Fruit fly (Drosophila melanogaster) whole organism, embryonic: ENCODE results near the gene CG33791.

Source experiments
- Ada2b ChIP-seq: fragments of 200-800 bp; sonication (Bioruptor generic); IDR thresholded peaks from 2 replicates; pipeline ENCODE4 v1.3.6; 2022; ENCODE audit warnings: missing biosample characterization, missing genetic modification characterization
- Atf3 ChIP-seq: fragments of 200-800 bp; sonication (Bioruptor generic); optimal IDR thresholded peaks from 3 replicates; lab custom pipeline; 2016; ENCODE audit warnings: missing biosample characterization, missing genetic modification characterization
- Atf6 ChIP-seq: fragments of 200-800 bp; sonication (Bioruptor generic); IDR thresholded peaks from 2 replicates; pipeline ENCODE4 v1.3.6; 2022; ENCODE audit warnings: missing biosample characterization, missing genetic modification characterization
- B-H1 ChIP-seq: fragments of 200-800 bp; sonication (Bioruptor generic); IDR thresholded peaks from 3 replicates; pipeline ENCODE4 v1.3.6; 2022; ENCODE audit warnings: missing biosample characterization, missing genetic modification characterization
- BEAF-32 ChIP-seq: fragments of 200-800 bp; sonication (Bioruptor generic); optimal IDR thresholded peaks from 3 replicates; lab custom pipeline; 2017; ENCODE audit warnings: missing biosample characterization, missing genetic modification characterization, mild to moderate bottlenecking, moderate library complexity, missing genetic modification reagents
- CG11696 ChIP-seq: fragments of 200-800 bp; sonication (Bioruptor generic); IDR thresholded peaks from 2 replicates; pipeline ENCODE4 v1.3.6; 2022; ENCODE audit warnings: missing biosample characterization, missing genetic modification characterization
- CG12155 ChIP-seq: fragments of 200-800 bp; sonication (Bioruptor generic); optimal IDR thresholded peaks from 3 replicates; lab custom pipeline; 2016; ENCODE audit warnings: missing biosample characterization, missing genetic modification characterization
- CG12236 ChIP-seq: fragments of 200-800 bp; sonication (Bioruptor generic); optimal IDR thresholded peaks from 2 replicates; lab custom pipeline; 2016; ENCODE audit warnings: missing biosample characterization, missing genetic modification characterization
- CG14710 ChIP-seq: fragments of 200-800 bp; sonication (Bioruptor generic); optimal IDR thresholded peaks from 3 replicates; lab custom pipeline; 2019; ENCODE audit warnings: missing biosample characterization, mild to moderate bottlenecking, missing genetic modification characterization, moderate library complexity
- CG14860 ChIP-seq: fragments of 200-800 bp; sonication (Bioruptor generic); IDR thresholded peaks from 3 replicates; pipeline ENCODE4 v1.3.6; 2022; ENCODE audit warnings: missing biosample characterization, missing genetic modification characterization; ENCODE audit not compliant: partially characterized antibody
- CG16779 ChIP-seq: fragments of 200-800 bp; sonication (Bioruptor generic); IDR thresholded peaks from 2 replicates; pipeline ENCODE4 v1.3.6; 2022; ENCODE audit warnings: missing biosample characterization, missing genetic modification characterization
- CG17568 ChIP-seq: fragments of 200-800 bp; sonication (Bioruptor generic); optimal IDR thresholded peaks from 2 replicates; lab custom pipeline; 2018; ENCODE audit warnings: missing biosample characterization, mild to moderate bottlenecking, missing genetic modification characterization, moderate library complexity
- CG18764 ChIP-seq: fragments of 200-800 bp; sonication (Bioruptor generic); optimal IDR thresholded peaks from 3 replicates; lab custom pipeline; 2016; ENCODE audit warnings: missing biosample characterization, missing genetic modification characterization
- CG31365 ChIP-seq: fragments of 200-800 bp; sonication (Bioruptor generic); optimal IDR thresholded peaks from 2 replicates; lab custom pipeline; 2018; ENCODE audit warnings: missing biosample characterization, mild to moderate bottlenecking, missing genetic modification characterization
- CG31388 ChIP-seq: fragments of 200-800 bp; sonication (Bioruptor generic); optimal IDR thresholded peaks from 2 replicates; lab custom pipeline; 2016; ENCODE audit warnings: missing biosample characterization, missing genetic modification characterization
- CG34376 ChIP-seq: fragments of 200-800 bp; sonication (Bioruptor generic); optimal IDR thresholded peaks from 2 replicates; lab custom pipeline; 2018; ENCODE audit warnings: missing biosample characterization, mild to moderate bottlenecking, missing genetic modification characterization
- CG43689 ChIP-seq: fragments of 200-800 bp; sonication (Bioruptor generic); IDR thresholded peaks from 2 replicates; pipeline ENCODE4 v1.3.6; 2022; ENCODE audit warnings: missing biosample characterization, missing genetic modification characterization
- CG4424 ChIP-seq: fragments of 200-800 bp; sonication (Bioruptor generic); optimal IDR thresholded peaks from 3 replicates; lab custom pipeline; 2016; ENCODE audit warnings: missing biosample characterization, missing genetic modification characterization
- CG6175 ChIP-seq: fragments of 200-800 bp; sonication (Bioruptor generic); IDR thresholded peaks from 3 replicates; pipeline ENCODE4 v1.3.6; 2022; ENCODE audit warnings: missing biosample characterization, missing genetic modification characterization
- CG8765 ChIP-seq: fragments of 200-800 bp; sonication (Bioruptor generic); IDR thresholded peaks from 2 replicates; pipeline ENCODE4 v1.3.6; 2022; ENCODE audit warnings: missing biosample characterization, missing genetic modification characterization
- CTCF ChIP-seq: fragments of 200-800 bp; sonication (Bioruptor generic); optimal IDR thresholded peaks from 2 replicates; lab custom pipeline; 2017; ENCODE audit warnings: missing biosample characterization, mild to moderate bottlenecking, missing genetic modification characterization, moderate library complexity
- Doc3 ChIP-seq: fragments of 200-800 bp; sonication (Bioruptor generic); IDR thresholded peaks from 3 replicates; pipeline ENCODE4 v1.3.6; 2022; ENCODE audit warnings: missing biosample characterization, missing genetic modification characterization; ENCODE audit not compliant: partially characterized antibody
- E2f2 ChIP-seq: fragments of 200-800 bp; sonication (Bioruptor generic); IDR thresholded peaks from 2 replicates; pipeline ENCODE4 v1.3.6; 2022; ENCODE audit warnings: missing biosample characterization, missing genetic modification characterization
- Gug ChIP-seq: fragments of 200-800 bp; sonication (Bioruptor generic); IDR thresholded peaks from 4 replicates; pipeline ENCODE4 v1.3.6; 2022; ENCODE audit warnings: missing biosample characterization, missing genetic modification characterization
- HHEX ChIP-seq: fragments of 200-800 bp; sonication (Bioruptor generic); optimal IDR thresholded peaks from 3 replicates; lab custom pipeline; 2017; ENCODE audit warnings: missing biosample characterization, mild to moderate bottlenecking, missing genetic modification characterization, missing genetic modification reagents
- Hr3 ChIP-seq: fragments of 200-800 bp; sonication (Bioruptor generic); optimal IDR thresholded peaks from 3 replicates; lab custom pipeline; 2016; ENCODE audit warnings: missing biosample characterization, missing genetic modification characterization
- Lim3 ChIP-seq: fragments of 200-800 bp; sonication (Bioruptor generic); IDR thresholded peaks from 2 replicates; pipeline ENCODE4 v1.3.6; 2022; ENCODE audit warnings: missing biosample characterization, missing genetic modification characterization
- Lpt ChIP-seq: fragments of >200 bp; optimal IDR thresholded peaks from 2 replicates; lab custom pipeline; 2018; ENCODE audit warnings: missing biosample characterization, missing genetic modification characterization
- Mad ChIP-seq: fragments of 200-800 bp; sonication (Bioruptor generic); optimal IDR thresholded peaks from 2 replicates; lab custom pipeline; 2016; ENCODE audit warnings: missing biosample characterization, missing genetic modification characterization
- Meics ChIP-seq: fragments of 200-800 bp; sonication (Bioruptor generic); optimal IDR thresholded peaks from 2 replicates; lab custom pipeline; 2017; ENCODE audit warnings: missing biosample characterization, mild to moderate bottlenecking, missing genetic modification characterization
- Myb ChIP-seq: fragments of 200-800 bp; sonication (Bioruptor generic); optimal IDR thresholded peaks from 2 replicates; lab custom pipeline; 2016; ENCODE audit warnings: missing biosample characterization, missing genetic modification characterization
- Nf-YA ChIP-seq: fragments of 200-800 bp; sonication (Bioruptor generic); IDR thresholded peaks from 2 replicates; pipeline ENCODE4 v1.3.6; 2022; ENCODE audit warnings: missing biosample characterization, missing genetic modification characterization
- Ptx1 ChIP-seq: fragments of 200-800 bp; sonication (Bioruptor generic); IDR thresholded peaks from 2 replicates; pipeline ENCODE4 v1.3.6; 2022; ENCODE audit warnings: missing biosample characterization, missing genetic modification characterization
- ac ChIP-seq: fragments of 200-800 bp; sonication (Bioruptor generic); optimal IDR thresholded peaks from 3 replicates; lab custom pipeline; 2017; ENCODE audit warnings: missing biosample characterization, mild to moderate bottlenecking, missing genetic modification characterization
- amos ChIP-seq: fragments of 200-800 bp; sonication (Bioruptor generic); IDR thresholded peaks from 2 replicates; pipeline ENCODE4 v1.3.6; 2022; ENCODE audit warnings: missing biosample characterization, missing genetic modification characterization; ENCODE audit not compliant: partially characterized antibody
- br ChIP-seq: fragments of >200 bp; optimal IDR thresholded peaks from 2 replicates; lab custom pipeline; 2017
- cad ChIP-seq: fragments of >200 bp; optimal IDR thresholded peaks from 2 replicates; lab custom pipeline; 2017; ENCODE audit warnings: missing biosample characterization, missing genetic modification characterization
- cg ChIP-seq: fragments of 200-800 bp; sonication (Bioruptor generic); optimal IDR thresholded peaks from 3 replicates; lab custom pipeline; 2019; ENCODE audit warnings: missing biosample characterization, mild to moderate bottlenecking, missing genetic modification characterization, moderate library complexity
- chinmo ChIP-seq: fragments of 200-800 bp; sonication (Bioruptor generic); IDR thresholded peaks from 4 replicates; pipeline ENCODE4 v1.3.6; 2022; ENCODE audit warnings: missing biosample characterization, missing genetic modification characterization; ENCODE audit not compliant: partially characterized antibody
- eve ChIP-seq, 2 experiments: fragments of >200 bp; optimal IDR thresholded peaks; 2 replicates each; lab custom pipeline; 2017; ENCODE audit warnings: missing biosample characterization in 2 of 2, missing genetic modification characterization in 2 of 2
- exex ChIP-seq: fragments of 200-800 bp; sonication (Bioruptor generic); optimal IDR thresholded peaks from 4 replicates; lab custom pipeline; 2018; ENCODE audit warnings: missing biosample characterization, mild to moderate bottlenecking, missing genetic modification characterization, moderate library complexity
- h ChIP-seq: fragments of >200 bp; optimal IDR thresholded peaks from 2 replicates; lab custom pipeline; 2017
- insv ChIP-seq, 2 experiments: fragments of 200-800 bp; sonication (Bioruptor generic); optimal IDR thresholded peaks; 3 replicates each; lab custom pipeline; 2016 to 2018; ENCODE audit warnings: missing biosample characterization in 2 of 2, missing genetic modification characterization in 2 of 2
- jigr1 ChIP-seq: fragments of 200-800 bp; sonication (Bioruptor generic); IDR thresholded peaks from 3 replicates; pipeline ENCODE4 v1.3.6; 2022; ENCODE audit warnings: missing biosample characterization, missing genetic modification characterization
- jing ChIP-seq: fragments of 200-800 bp; sonication (Bioruptor generic); optimal IDR thresholded peaks from 2 replicates; lab custom pipeline; 2018; ENCODE audit warnings: missing biosample characterization, mild to moderate bottlenecking, missing genetic modification characterization
- pnt ChIP-seq: fragments of 200-800 bp; sonication (Bioruptor generic); optimal IDR thresholded peaks from 3 replicates; lab custom pipeline; 2016; ENCODE audit warnings: missing biosample characterization, missing genetic modification characterization
- pzg ChIP-seq: fragments of 200-800 bp; sonication (Bioruptor generic); optimal IDR thresholded peaks from 3 replicates; lab custom pipeline; 2018; ENCODE audit warnings: missing biosample characterization, mild to moderate bottlenecking, missing genetic modification characterization, moderate library complexity
- sim ChIP-seq: fragments of 200-800 bp; sonication (Bioruptor generic); IDR thresholded peaks from 2 replicates; pipeline ENCODE4 v1.3.6; 2022; ENCODE audit warnings: missing biosample characterization, missing genetic modification characterization
- tgo ChIP-seq: fragments of 200-800 bp; sonication (Bioruptor generic); IDR thresholded peaks from 3 replicates; pipeline ENCODE4 v1.3.6; 2022; ENCODE audit warnings: missing biosample characterization, missing genetic modification characterization
- tup ChIP-seq: fragments of 200-800 bp; sonication (Bioruptor generic); optimal IDR thresholded peaks from 2 replicates; lab custom pipeline; 2016; ENCODE audit warnings: missing biosample characterization, mild to moderate bottlenecking, missing genetic modification characterization, moderate library complexity
- yki ChIP-seq: fragments of >200 bp; optimal IDR thresholded peaks from 3 replicates; lab custom pipeline; 2018
- zf30C ChIP-seq: fragments of 200-800 bp; sonication (Bioruptor generic); optimal IDR thresholded peaks from 3 replicates; lab custom pipeline; 2018; ENCODE audit warnings: missing biosample characterization, mild to moderate bottlenecking, missing genetic modification characterization

The CG33791 gene

dm6 chr3L:1587140-1587849, 15.5 kb upstream of the CG33791 start (continued):
- TF ChIP-seq Atf6 (peak; percentile 88), CG6175 (GFP tag; lab: Robert Waterston, UW) (0 out of 3 replicates have a peak, but pooled peaks have one; percentile 49), tup (GFP tag; lab: Kevin White, UChicago) (peak; percentile 44), zf30C (GFP tag; lab: Kevin White, UChicago) (no peak), CTCF (GFP tag; lab: Kevin White, UChicago) (peak; percentile 21), CG43689 (peak; percentile 78), jing (GFP tag; lab: Kevin White, UChicago) (peak; percentile 29), E2f2 (GFP tag; lab: Robert Waterston, UW) (peak; percentile 56), Lim3 (GFP tag; lab: Robert Waterston, UW) (peak; percentile 48; the same call in 1 of the 2 replicates), Meics (GFP tag; lab: Kevin White, UChicago) (peak; percentile 83), Nf-YA (peak; percentile 73), BEAF-32 (GFP tag; lab: Kevin White, UChicago) (no peak), CG34376 (peak; percentile 50), Ada2b (GFP tag; lab: Robert Waterston, UW) (peak; percentile 93), B-H1 (peak; percentile 80), CG14860 (GFP tag; lab: Robert Waterston, UW) (no peak), Gug (peak; percentile 87), CG12155 (GFP tag; lab: Kevin White, UChicago) (peak; percentile 77), br (lab: Kevin White, UChicago) (no peak), CG8765 (GFP tag; lab: Robert Waterston, UW) (peak; percentile 60; the same call in 1 of the 2 replicates), pnt (GFP tag; lab: Kevin White, UChicago) (peak; percentile 86), HHEX (GFP tag; lab: Kevin White, UChicago) (peak; percentile 86), exex (tag; lab: Kevin White, UChicago) (peak; percentile 11), chinmo (GFP tag; lab: Robert Waterston, UW) (peak; percentile 53; the same call in 1 of the 4 replicates), CG31388 (GFP tag; lab: Kevin White, UChicago) (peak; percentile 43), Atf3 (peak; percentile 52), yki (lab: Kevin White, UChicago) (no peak), eve (GFP tag; optimal IDR thresholded peaks at IDR 0.05; lab: Kevin White, UChicago) (no peak), cad (GFP tag; lab: Kevin White, UChicago) (no peak), CG31365 (tag; lab: Kevin White, UChicago) (peak; percentile 58), CG18764 (peak; percentile 77), CG11696 (peak; percentile 76), ac (GFP tag; lab: Kevin White, UChicago) (no peak), tgo (peak; percentile 92), Doc3 (0 out of 3 replicates have a peak, but pooled peaks have one; percentile 26), cg (GFP tag; lab: Kevin White, UChicago) (no peak), Ptx1 (peak; percentile 92), Mad (GFP tag; lab: Kevin White, UChicago) (peak; percentile 60), CG14710 (peak; percentile 46), sim (peak; percentile 79; the same call in 1 of the 2 replicates), CG16779 (GFP tag; lab: Robert Waterston, UW) (peak; percentile 89), CG12236 (GFP tag; lab: Kevin White, UChicago) (peak; percentile 48), Myb (peak; percentile 66), Hr3 (peak; percentile 61), CG17568 (no peak), CG4424 (GFP tag; lab: Kevin White, UChicago) (peak; percentile 80), insv (GFP tag; optimal IDR thresholded peaks at IDR 0.05; lab: Kevin White, UChicago) (no peak), amos (no peak), pzg (GFP tag; lab: Kevin White, UChicago) (peak; percentile 2), Lpt (no peak), h (lab: Kevin White, UChicago) (no peak), jigr1 (GFP tag; lab: Robert Waterston, UW) (peak; percentile 65; the same call in 2 of the 3 replicates)
